Worm (Caenorhabditis elegans) whole organism, L1 larva: ENCODE data around the gene rpn-7.
"Not testable (repeated sequence)": the region's sequence is repeated elsewhere in the genome, so short reads cannot be mapped to it uniquely, and the experiment has no call there.

Source experiments
- nhr-84 ChIP-seq: sonication (generic microtip); optimal IDR thresholded peaks from 2 replicates; lab custom pipeline; 2017; ENCODE audit warnings: missing biosample characterization, missing genetic modification characterization
- nhr-90 ChIP-seq: sonication (generic microtip); optimal IDR thresholded peaks from 2 replicates; lab custom pipeline; 2016; ENCODE audit warnings: mild to moderate bottlenecking, missing genetic modification characterization, missing compliant biosample characterization; ENCODE audit not compliant: poor library complexity
- skn-1 ChIP-seq: fragments of 150-350 bp; optimal IDR thresholded peaks from 2 replicates; lab custom pipeline; 2014; ENCODE audit warnings: missing biosample characterization, missing genetic modification characterization
- tbx-2 ChIP-seq: sonication (generic microtip); optimal IDR thresholded peaks from 2 replicates; lab custom pipeline; 2016; ENCODE audit warnings: missing genetic modification characterization, missing compliant biosample characterization

DNA sequence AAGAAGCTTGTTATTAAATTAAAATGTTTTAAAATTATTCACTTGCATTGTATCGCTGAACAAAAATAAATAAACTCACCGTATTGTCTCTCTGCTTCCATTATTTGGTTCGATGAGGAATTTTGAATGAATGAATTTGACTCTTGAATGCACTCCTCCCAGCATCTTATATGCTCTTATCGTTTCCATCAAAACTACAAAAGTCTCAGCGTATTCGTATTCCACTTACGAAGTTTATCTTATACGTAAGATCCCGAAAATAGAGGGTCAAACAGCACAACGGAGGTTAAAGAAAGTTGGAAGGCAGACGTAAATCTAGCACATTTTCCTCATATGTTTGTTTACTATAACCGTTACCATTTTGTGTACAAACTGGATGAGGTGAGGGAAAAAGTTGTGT lies 30.1 kb upstream of the rpn-7 start, which contains the start of gene nhr-267:
- TF ChIP-seq tbx-2; skn-1 (tag; lab: Kevin White, UChicago); nhr-90; nhr-84 (tag; lab: Kevin White, UChicago): not testable (repeated sequence)
